Worm (Caenorhabditis elegans): ENCODE measurements around the gene gar-1.

DNA sequence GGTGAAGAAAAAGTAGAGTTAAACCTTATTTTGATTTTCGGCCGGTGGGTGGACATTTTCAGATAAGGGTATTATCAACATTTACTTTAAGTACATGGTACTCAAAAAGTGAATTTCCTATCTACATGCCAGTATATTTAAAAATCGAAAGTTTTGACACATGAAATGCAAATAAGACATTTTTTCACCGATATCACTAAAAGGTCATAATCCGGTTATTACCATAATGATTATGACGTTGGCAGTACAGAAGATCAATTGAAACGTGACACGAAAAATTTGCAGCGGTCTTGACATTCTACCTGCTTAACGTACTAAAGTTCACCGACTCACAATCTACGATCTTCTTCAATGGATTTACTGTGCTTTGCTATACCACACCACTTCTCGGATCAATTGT lies 26.7 kb downstream of the gar-1 start:
- TF ChIP-seq ets-4 (tag; optimal IDR thresholded peaks at IDR 0.05) (no peak), pax-1 (tag; optimal IDR thresholded peaks at IDR 0.05) (no peak), tbx-2 (tag; optimal IDR thresholded peaks at IDR 0.05) (no peak), ama-1 (optimal IDR thresholded peaks at IDR 0.05) (no peak)

All from whole organism, late embryonic.